Worm (Caenorhabditis elegans) whole organism, mixed stage, embryonic: ENCODE measurements around the gene aat-8.

Source experiments
- ceh-39 ChIP-seq: fragments of 150-350 bp; optimal IDR thresholded peaks from 2 replicates; lab custom pipeline; 2014; ENCODE audit warnings: missing biosample characterization, missing genetic modification characterization
- ces-1 ChIP-seq: fragments of 150-350 bp; optimal IDR thresholded peaks from 2 replicates; lab custom pipeline; 2014; ENCODE audit warnings: missing biosample characterization, missing genetic modification reagents, missing genetic modification characterization
- elt-3 ChIP-seq: fragments of 150-350 bp; optimal IDR thresholded peaks from 2 replicates; lab custom pipeline; 2014; ENCODE audit warnings: missing biosample characterization, missing genetic modification characterization
- lsy-2 ChIP-seq: fragments of 150-350 bp; optimal IDR thresholded peaks from 2 replicates; lab custom pipeline; 2014; ENCODE audit warnings: missing biosample characterization, missing genetic modification characterization
- mep-1 ChIP-seq: fragments of 150-350 bp; optimal IDR thresholded peaks from 2 replicates; lab custom pipeline; 2017; ENCODE audit warnings: missing biosample characterization, missing genetic modification reagents, missing genetic modification characterization, inconsistent platforms
- mls-2 ChIP-seq: sonication (generic microtip); optimal IDR thresholded peaks from 2 replicates; lab custom pipeline; 2016; ENCODE audit warnings: mild to moderate bottlenecking, missing genetic modification characterization, moderate library complexity, missing compliant biosample characterization
- nhr-12 ChIP-seq: fragments of 150-350 bp; optimal IDR thresholded peaks from 2 replicates; lab custom pipeline; 2014; ENCODE audit warnings: missing biosample characterization, missing genetic modification characterization
- nhr-237 ChIP-seq: fragments of 150-350 bp; optimal IDR thresholded peaks from 2 replicates; lab custom pipeline; 2014; ENCODE audit warnings: missing biosample characterization, missing genetic modification characterization
- nhr-76 ChIP-seq: sonication (generic microtip); optimal IDR thresholded peaks from 2 replicates; lab custom pipeline; 2017; ENCODE audit warnings: missing biosample characterization, missing genetic modification characterization
- pha-4 ChIP-seq: fragments of 150-350 bp; optimal IDR thresholded peaks from 2 replicates; lab custom pipeline; 2018; ENCODE audit warnings: missing biosample characterization, missing genetic modification reagents, missing genetic modification characterization
- snpc-4 ChIP-seq: fragments of 150-350 bp; optimal IDR thresholded peaks from 2 replicates; lab custom pipeline; 2014; ENCODE audit warnings: missing biosample characterization, missing genetic modification characterization
- unc-120 ChIP-seq: sonication (generic microtip); optimal IDR thresholded peaks from 2 replicates; lab custom pipeline; 2017; ENCODE audit warnings: missing genetic modification characterization, missing compliant biosample characterization; ENCODE audit not compliant: poor library complexity, severe bottlenecking
- unc-39 ChIP-seq: fragments of 150-350 bp; optimal IDR thresholded peaks from 2 replicates; lab custom pipeline; 2014; ENCODE audit warnings: missing biosample characterization, missing genetic modification characterization
- unc-62 ChIP-seq: fragments of 150-350 bp; optimal IDR thresholded peaks from 2 replicates; lab custom pipeline; 2014; ENCODE audit warnings: missing biosample characterization, missing genetic modification reagents, missing genetic modification characterization

ce11 chrIV:3819278-3819777, 45.5 kb downstream of the aat-8 start, which contains the start of gene bris-1:
- TF ChIP-seq unc-62 (no peak), nhr-237 (tag; lab: Kevin White, UChicago) (no peak), lsy-2 (no peak), nhr-76 (no peak), nhr-12 (tag; lab: Kevin White, UChicago) (no peak), pha-4 (no peak), snpc-4 (tag; lab: Kevin White, UChicago) (no peak), mep-1 (tag; lab: Kevin White, UChicago) (no peak), elt-3 (tag; lab: Kevin White, UChicago) (no peak), ces-1 (no peak), ceh-39 (tag; lab: Kevin White, UChicago) (no peak), mls-2 (tag; lab: Kevin White, UChicago) (no peak), unc-120 (no peak), unc-39 (tag; lab: Kevin White, UChicago) (no peak)
